Worm (Caenorhabditis elegans): ENCODE results near the gene hcp-1.

Gene hcp-1

DNA sequence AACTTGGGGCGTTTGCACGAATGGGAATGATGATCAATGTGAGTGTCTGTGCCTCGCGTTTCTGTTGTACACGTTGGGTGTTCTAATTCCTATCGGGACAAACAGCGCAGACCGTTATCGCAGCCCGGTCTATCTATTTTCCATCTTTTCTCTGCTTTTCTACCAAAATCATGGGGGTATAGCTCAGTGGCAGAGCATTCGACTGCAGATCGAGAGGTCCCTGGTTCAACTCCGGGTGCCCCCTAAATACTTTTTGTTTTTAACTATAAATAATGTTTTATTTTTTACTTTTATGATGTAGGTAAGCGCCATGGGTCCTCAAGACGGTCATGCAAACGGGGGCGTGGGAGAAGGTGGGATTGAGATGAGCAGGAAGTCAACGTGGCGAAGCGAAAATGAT lies 34.4 kb upstream of the hcp-1 start (continued):
- TF ChIP-seq Y67H2A.10 (GFP tag; conservative IDR thresholded peaks at IDR 0.05), result 0 out of 2 replicates have a peak, but pooled peaks have one; percentile 19

DNA sequence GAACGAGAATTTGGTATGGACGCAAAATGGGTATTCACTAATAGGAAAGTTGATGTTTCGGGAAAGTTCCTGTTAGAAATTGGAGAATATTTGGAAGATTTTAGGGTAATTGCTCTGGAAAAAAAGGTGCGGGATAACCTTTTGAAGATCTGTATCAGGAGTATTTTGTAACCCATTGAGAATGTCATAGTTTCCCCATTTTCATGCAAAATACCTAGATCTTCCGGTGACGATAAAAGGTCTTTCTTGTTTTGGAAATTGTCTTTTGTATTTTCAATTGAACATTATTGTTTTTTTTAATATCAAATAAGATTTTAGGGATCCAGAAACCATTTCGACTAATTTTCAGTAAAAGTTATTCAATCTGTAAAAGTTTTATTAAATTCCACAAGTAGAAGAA lies 32.4 kb upstream of the hcp-1 start, which contains the start of gene spp-19:
Gene spp-19, minus strand, starts transcription at position 101 of the 400 bp plus-strand sequence.
- TF ChIP-seq athp-1 (tag; optimal IDR thresholded peaks at IDR 0.05) (no peak), die-1 (tag; optimal IDR thresholded peaks at IDR 0.05) (no peak), lin-26 (GFP tag; IDR thresholded peaks at IDR 0.05) (no peak), T07F8.4 (tag; optimal IDR thresholded peaks at IDR 0.05) (no peak), B0261.1 (tag; optimal IDR thresholded peaks at IDR 0.05) (no peak), fkh-3 (tag; optimal IDR thresholded peaks at IDR 0.05) (no peak), nfyb-1 (GFP tag; IDR thresholded peaks at IDR 0.05) (no peak), lir-1 (GFP tag; conservative IDR thresholded peaks at IDR 0.05) (no peak), rcor-1 (GFP tag; IDR thresholded peaks at IDR 0.05) (no peak), nhr-27 (tag; optimal IDR thresholded peaks at IDR 0.05) (no peak), tbx-9 (tag; optimal IDR thresholded peaks at IDR 0.05; ENCODE audit: borderline replicate concordance) (no peak), sdz-38 (tag; optimal IDR thresholded peaks at IDR 0.05) (no peak), lin-54 (GFP tag; optimal IDR thresholded peaks at IDR 0.05) (no peak), hmg-20 (GFP tag; IDR thresholded peaks at IDR 0.05) (no peak), hlh-26 (GFP tag; conservative IDR thresholded peaks at IDR 0.05) (no peak), madf-6 (GFP tag; IDR thresholded peaks at IDR 0.05) (no peak), rec-8 (tag; optimal IDR thresholded peaks at IDR 0.05) (no peak), xnd-1 (tag; optimal IDR thresholded peaks at IDR 0.05) (no peak)

DNA sequence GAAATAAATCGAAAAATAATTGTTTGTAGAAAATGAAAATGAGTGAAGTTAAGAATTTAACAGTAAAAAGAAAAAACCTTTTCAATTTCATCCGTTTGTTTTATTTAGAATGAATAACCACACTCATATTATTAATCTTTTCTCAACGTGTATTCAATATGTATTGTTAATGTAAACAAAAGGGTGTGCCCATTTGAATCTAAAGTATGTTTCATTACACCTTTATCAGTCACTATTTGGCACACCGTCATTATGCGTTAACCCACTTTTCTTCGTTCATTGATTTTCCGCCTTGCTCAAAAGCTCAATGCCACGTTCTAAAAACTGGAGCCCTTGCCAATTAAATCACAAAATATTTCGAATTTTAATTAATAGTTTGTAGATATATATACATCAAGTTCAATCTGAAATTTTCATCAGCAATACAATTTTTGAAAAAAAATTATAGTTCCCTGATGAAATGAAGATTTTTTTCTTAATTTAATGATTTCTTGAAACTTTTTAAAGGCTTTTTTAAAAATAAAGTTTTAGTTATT lies 28.1 kb upstream of the hcp-1 start, which contains the start of gene K04A8.1:
Gene K04A8.1, plus strand, starts transcription at position 486 of the 536 bp plus-strand sequence.
- no peak for TF ChIP-seq hmg-1.2 (GFP tag; IDR thresholded peaks at IDR 0.05)
- no peak for TF ChIP-seq atf-7 (tag; optimal IDR thresholded peaks at IDR 0.05)
- TF ChIP-seq nhr-80 (tag; optimal IDR thresholded peaks at IDR 0.05), result peak; percentile 44

DNA sequence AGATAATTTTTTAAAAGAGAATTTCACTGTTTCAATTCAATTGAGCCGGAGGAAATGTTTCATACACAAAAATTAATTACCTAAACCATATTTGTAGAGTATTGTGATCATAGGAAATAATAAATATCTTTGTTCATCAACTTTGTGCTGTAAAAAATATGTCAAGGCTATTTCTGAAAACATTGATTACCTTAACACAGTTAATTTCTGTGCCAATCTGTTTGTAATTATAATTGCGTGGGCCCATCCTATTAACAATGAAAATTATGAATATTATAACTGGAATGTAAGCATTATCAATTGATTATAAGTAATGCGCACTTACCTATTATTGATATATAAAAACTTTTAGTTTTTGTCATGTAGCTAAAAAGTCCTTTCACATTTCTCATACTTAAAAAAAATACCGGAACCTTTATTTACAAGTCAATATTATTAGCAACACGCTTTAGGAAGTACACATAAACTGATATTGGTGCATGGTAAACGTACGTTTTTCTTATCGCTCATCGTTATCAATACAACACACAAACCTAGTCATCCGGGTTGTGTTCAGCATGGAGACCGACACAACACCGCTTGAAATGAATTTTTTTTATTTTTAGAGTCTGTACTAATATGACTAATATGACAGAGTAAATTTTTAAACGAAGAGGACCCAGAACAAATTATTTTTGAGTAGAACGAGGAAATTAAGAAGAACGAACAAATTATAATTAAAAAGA lies 18.4 kb upstream of the hcp-1 start, which contains the start of gene fut-2:
Gene fut-2, minus strand, starts transcription at position 485 of the 725 bp plus-strand sequence.
- TF ChIP-seq ztf-6 (GFP tag; IDR thresholded peaks at IDR 0.05), result no peak
- TF ChIP-seq Y95B8A.8 (GFP tag; IDR thresholded peaks at IDR 0.05), result no peak
- TF ChIP-seq nfya-2 (GFP tag; IDR thresholded peaks at IDR 0.05), result no peak
- no peak for TF ChIP-seq repo-1 (tag; optimal IDR thresholded peaks at IDR 0.05)
- no peak for TF ChIP-seq snpc-3.4 (tag; optimal IDR thresholded peaks at IDR 0.05)
- no peak for TF ChIP-seq lag-1 (GFP tag; IDR thresholded peaks at IDR 0.05)
- peak; percentile 84 for TF ChIP-seq nhr-80 (tag; optimal IDR thresholded peaks at IDR 0.05)

DNA sequence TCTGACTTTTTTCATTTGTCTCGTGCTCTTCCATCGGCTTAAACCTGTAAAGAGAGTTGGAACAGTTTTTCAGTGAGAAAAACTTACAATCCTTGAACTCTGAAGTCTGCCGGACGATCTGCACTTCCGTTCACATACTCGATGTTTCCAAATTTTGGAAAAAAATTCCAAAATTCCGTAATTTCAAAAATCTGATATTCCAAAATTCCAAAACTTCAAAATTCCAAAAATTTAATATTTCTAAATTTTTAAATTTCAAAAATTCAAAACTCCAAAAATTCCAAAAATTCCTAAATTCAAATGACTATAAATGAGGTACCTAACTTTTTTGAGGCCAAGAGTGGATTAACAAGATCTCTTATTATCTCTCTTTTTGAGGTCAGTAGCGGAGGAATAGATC lies 17.4 kb upstream of the hcp-1 start, which contains the start of gene EGAP9.4:
Gene EGAP9.4, plus strand, starts transcription at position 301 of the 400 bp plus-strand sequence.
- TF ChIP-seq egl-18 (GFP tag; IDR thresholded peaks at IDR 0.05) (no peak), hlh-26 (GFP tag; conservative IDR thresholded peaks at IDR 0.05) (no peak), hlh-12 (tag; optimal IDR thresholded peaks at IDR 0.05) (no peak), ceh-27 (GFP tag; optimal IDR thresholded peaks at IDR 0.05) (no peak), nfyb-1 (GFP tag; IDR thresholded peaks at IDR 0.05) (no peak), rcor-1 (GFP tag; IDR thresholded peaks at IDR 0.05) (no peak), ceh-91 (GFP tag; IDR thresholded peaks at IDR 0.05) (no peak), F33H1.4 (GFP tag; IDR thresholded peaks at IDR 0.05) (no peak), somi-1 (GFP tag; optimal IDR thresholded peaks at IDR 0.05) (no peak), atf-7 (tag; optimal IDR thresholded peaks at IDR 0.05) (no peak), athp-1 (tag; optimal IDR thresholded peaks at IDR 0.05) (no peak), C06A6.2 (GFP tag; conservative IDR thresholded peaks at IDR 0.05) (no peak), mcd-1 (GFP tag; IDR thresholded peaks at IDR 0.05) (no peak), lsy-27 (tag; optimal IDR thresholded peaks at IDR 0.05; ENCODE audit: borderline replicate concordance, insufficient read depth) (no peak), ceh-100 (GFP tag; IDR thresholded peaks at IDR 0.05) (no peak), ztf-26 (tag; optimal IDR thresholded peaks at IDR 0.05) (no peak), rpc-1 (optimal IDR thresholded peaks at IDR 0.05) (no peak), rpc-1 (tag; optimal IDR thresholded peaks at IDR 0.05) (no peak), egl-44 (GFP tag; IDR thresholded peaks at IDR 0.05) (no peak)
